Worm (Caenorhabditis elegans): Measurements from ENCODE around the gene clec-57.

clec-57 gene

ce11 chrV:14426013-14426412, 43.0 kb upstream of the clec-57 start:
- TF ChIP-seq B0336.3 (GFP tag; IDR thresholded peaks at IDR 0.05) (no peak), sea-2 (GFP tag; IDR thresholded peaks at IDR 0.05) (no peak), lsl-1 (GFP tag; optimal IDR thresholded peaks at IDR 0.05) (no peak), lin-40 (tag; optimal IDR thresholded peaks at IDR 0.05) (no peak), T26A5.8 (tag; optimal IDR thresholded peaks at IDR 0.05) (no peak), ztf-25 (GFP tag; IDR thresholded peaks at IDR 0.05) (no peak), ztf-3 (GFP tag; optimal IDR thresholded peaks at IDR 0.05) (no peak)

ce11 chrV:14427069-14427825, 41.8 kb upstream of the clec-57 start:
- TF ChIP-seq let-607 (tag; optimal IDR thresholded peaks at IDR 0.05) (no peak), C17E4.6 (GFP tag; IDR thresholded peaks at IDR 0.05) (no peak), F22D6.2 (tag; optimal IDR thresholded peaks at IDR 0.05) (no peak)

ce11 chrV:14428865-14429264, 40.2 kb upstream of the clec-57 start, which contains the start of gene F23B12.1:
F23B12.1 (plus strand) TSS chrV:14429165.
- TF ChIP-seq somi-1 (GFP tag; optimal IDR thresholded peaks at IDR 0.05) (no peak), Y79H2A.3 (GFP tag; conservative IDR thresholded peaks at IDR 0.05) (no peak), sdz-38 (tag; optimal IDR thresholded peaks at IDR 0.05) (no peak), hmg-1.2 (GFP tag; IDR thresholded peaks at IDR 0.05) (no peak), ceh-91 (GFP tag; IDR thresholded peaks at IDR 0.05) (no peak), ekl-4 (GFP tag; IDR thresholded peaks at IDR 0.05) (no peak)

ce11 chrV:14432259-14432658, 36.8 kb upstream of the clec-57 start, which contains the start of gene egl-1:
egl-1 (minus strand) TSS chrV:14432359.
- no peak for TF ChIP-seq pbrm-1 (GFP tag; IDR thresholded peaks at IDR 0.05)
- 0 out of 2 replicates have a peak, but pooled peaks have one; percentile 35 for TF ChIP-seq aptf-3 (GFP tag; IDR thresholded peaks at IDR 0.05)

- TF ChIP-seq aptf-2 (GFP tag; conservative IDR thresholded peaks at IDR 0.05) (no peak), cebp-1 (GFP tag; IDR thresholded peaks at IDR 0.05) (no peak), cebp-1 (tag; optimal IDR thresholded peaks at IDR 0.05) (no peak), pha-4 (tag; optimal IDR thresholded peaks at IDR 0.05) (no peak), T07F8.4 (tag; optimal IDR thresholded peaks at IDR 0.05) (no peak), akir-1 (GFP tag; optimal IDR thresholded peaks at IDR 0.05) (no peak), ceh-100 (GFP tag; IDR thresholded peaks at IDR 0.05) (no peak), B0261.1 (tag; optimal IDR thresholded peaks at IDR 0.05) (no peak), nfyb-1 (GFP tag; IDR thresholded peaks at IDR 0.05) (no peak), F52B5.7 (tag; optimal IDR thresholded peaks at IDR 0.05) (no peak), ceh-91 (GFP tag; IDR thresholded peaks at IDR 0.05) (no peak), madf-6 (GFP tag; IDR thresholded peaks at IDR 0.05) (no peak), nhr-179 (tag; optimal IDR thresholded peaks at IDR 0.05) (no peak), zim-3 (tag; optimal IDR thresholded peaks at IDR 0.05) (no peak), snpc-4 (GFP tag; optimal IDR thresholded peaks at IDR 0.05) (no peak), snpc-4 (tag; optimal IDR thresholded peaks at IDR 0.05) (no peak), ztf-6 (GFP tag; IDR thresholded peaks at IDR 0.05) (no peak), F49E8.2 (tag; optimal IDR thresholded peaks at IDR 0.05; ENCODE audit: insufficient read depth) (no peak), xnd-1 (tag; optimal IDR thresholded peaks at IDR 0.05) (no peak), let-607 (tag; optimal IDR thresholded peaks at IDR 0.05) (no peak)
Observed at ce11 chrV:14433584-14433983, 35.4 kb upstream of the clec-57 start.

Data from whole organism, young adult.